Worm (Caenorhabditis elegans): ENCODE measurements around the gene mboa-2.

Gene mboa-2

DNA sequence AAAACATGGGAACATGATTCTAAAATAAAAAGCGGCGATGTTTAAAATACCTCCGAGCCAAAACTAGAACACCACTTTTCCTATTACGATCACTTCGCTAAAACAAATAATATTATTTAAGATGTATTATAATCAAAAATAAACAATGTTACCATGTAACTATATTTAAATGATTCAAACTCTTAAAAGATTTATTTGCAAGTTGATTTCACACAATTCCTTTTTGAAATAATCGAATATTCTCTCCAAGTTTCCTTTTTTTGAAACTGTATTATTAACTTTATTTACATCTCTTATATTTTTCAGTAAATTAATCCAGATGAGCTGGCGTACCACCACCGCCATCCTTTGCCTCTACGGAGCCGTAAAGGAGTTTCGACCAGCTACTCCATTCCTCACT, 18.9 kb upstream of the mboa-2 start, which contains the start of gene folt-1:
Gene folt-1, plus strand, starts transcription at position 301 of the 400 bp plus-strand sequence.
- TF ChIP-seq nhr-25 (tag; optimal IDR thresholded peaks at IDR 0.05) (no peak), ceh-82 (tag; optimal IDR thresholded peaks at IDR 0.05) (no peak), egl-27 (tag; optimal IDR thresholded peaks at IDR 0.05) (no peak), elt-3 (tag; optimal IDR thresholded peaks at IDR 0.05) (no peak), jun-1 (tag; optimal IDR thresholded peaks at IDR 0.05) (no peak), zag-1 (tag; optimal IDR thresholded peaks at IDR 0.05) (no peak), mdl-1 (tag; optimal IDR thresholded peaks at IDR 0.05) (no peak)

DNA sequence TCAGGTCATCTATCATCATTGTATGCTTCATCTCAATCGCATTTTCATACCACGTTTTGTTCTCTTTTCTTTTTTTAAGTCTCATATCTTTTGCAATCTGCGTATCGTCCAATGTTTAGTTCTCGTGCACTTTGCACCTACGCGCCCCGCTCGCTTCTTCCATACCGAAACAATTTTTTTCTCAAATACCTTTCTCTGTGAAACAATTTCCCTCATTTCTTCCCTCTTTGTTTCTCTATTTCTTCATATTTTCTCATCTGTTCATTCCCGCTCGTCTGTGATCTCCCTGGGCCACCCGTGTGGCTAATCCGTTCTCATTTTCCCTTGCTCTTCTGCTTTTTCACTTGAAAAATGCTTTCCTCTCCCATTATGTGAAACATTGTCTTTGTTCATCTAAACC, 18.0 kb upstream of the mboa-2 start:
- TF ChIP-seq nfya-1 (tag; optimal IDR thresholded peaks at IDR 0.05; ENCODE audit: insufficient read depth), result peak; percentile 26
- peak; percentile 62 for TF ChIP-seq pha-4 (tag; optimal IDR thresholded peaks at IDR 0.05)
- no peak for TF ChIP-seq ceh-82 (tag; optimal IDR thresholded peaks at IDR 0.05)
- peak; percentile 0 for TF ChIP-seq lin-15B (tag; optimal IDR thresholded peaks at IDR 0.05)
- peak; percentile 4 for TF ChIP-seq snpc-4 (tag; optimal IDR thresholded peaks at IDR 0.05)
- no peak for TF ChIP-seq daf-12 (tag; optimal IDR thresholded peaks at IDR 0.05)
- peak; percentile 40 for TF ChIP-seq elt-2 (tag; optimal IDR thresholded peaks at IDR 0.05)

DNA sequence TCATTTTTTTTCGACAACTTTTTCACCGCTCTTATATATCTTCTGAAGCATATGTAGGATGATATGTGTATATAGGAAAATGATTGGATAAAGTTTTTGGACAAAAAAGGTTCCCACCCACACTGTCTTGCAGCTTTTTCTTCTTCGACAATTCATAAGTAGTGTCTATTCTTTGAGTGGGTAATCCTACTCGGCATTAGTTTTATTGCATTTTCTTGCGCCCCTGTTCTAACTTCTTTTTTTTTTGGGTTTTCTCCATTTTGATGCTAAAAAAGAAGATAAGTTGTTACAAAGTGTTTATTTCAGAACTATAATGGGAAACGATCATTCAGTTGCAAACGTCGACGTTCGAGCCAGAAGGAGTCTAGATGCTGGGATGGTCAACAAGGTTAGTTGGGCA, 12.0 kb upstream of the mboa-2 start, which contains the start of gene glb-3:
Gene glb-3, plus strand, starts transcription at position 301 of the 400 bp plus-strand sequence.
- TF ChIP-seq unc-62 (GFP tag; optimal IDR thresholded peaks at IDR 0.05), result no peak
- no peak for TF ChIP-seq nfya-1 (tag; optimal IDR thresholded peaks at IDR 0.05; ENCODE audit: insufficient read depth)
- no peak for TF ChIP-seq jun-1 (tag; optimal IDR thresholded peaks at IDR 0.05)
- no peak for TF ChIP-seq snpc-4 (tag; optimal IDR thresholded peaks at IDR 0.05)
- TF ChIP-seq ZK546.5 (tag; optimal IDR thresholded peaks at IDR 0.05), result no peak

DNA sequence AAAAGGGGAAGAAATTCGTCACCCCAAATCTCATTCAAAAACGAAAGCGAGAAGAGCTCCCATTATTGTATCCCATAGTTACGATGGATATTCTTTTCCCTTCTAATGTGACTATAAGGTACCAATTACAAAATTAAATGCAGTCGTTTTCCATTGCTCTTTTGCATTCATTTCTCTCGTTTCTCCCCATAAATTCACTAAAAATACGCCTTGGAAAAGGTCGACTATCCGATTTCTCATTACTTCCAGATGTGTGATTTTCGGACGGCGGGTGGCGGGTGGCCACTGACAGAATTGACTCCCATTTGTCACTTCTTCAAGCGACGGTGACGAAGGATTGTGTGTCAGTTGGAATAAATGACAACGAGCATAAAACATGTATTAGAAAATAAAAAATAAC, 11.2 kb upstream of the mboa-2 start:
- TF ChIP-seq eor-1 (tag; optimal IDR thresholded peaks at IDR 0.05), result no peak
- no peak for TF ChIP-seq elt-2 (tag; optimal IDR thresholded peaks at IDR 0.05)
- no peak for TF ChIP-seq egl-5 (tag; optimal IDR thresholded peaks at IDR 0.05)
- no peak for TF ChIP-seq unc-39 (tag; optimal IDR thresholded peaks at IDR 0.05)
- no peak for TF ChIP-seq pha-4 (tag; optimal IDR thresholded peaks at IDR 0.05)
- no peak for TF ChIP-seq nhr-28 (tag; optimal IDR thresholded peaks at IDR 0.05)
- no peak for TF ChIP-seq ceh-28 (tag; optimal IDR thresholded peaks at IDR 0.05)
- no peak for TF ChIP-seq nhr-67 (tag; optimal IDR thresholded peaks at IDR 0.05)
- no peak for TF ChIP-seq nfya-1 (tag; optimal IDR thresholded peaks at IDR 0.05; ENCODE audit: insufficient read depth)
- no peak for TF ChIP-seq elt-1 (tag; optimal IDR thresholded peaks at IDR 0.05)
- TF ChIP-seq pqm-1 (tag; optimal IDR thresholded peaks at IDR 0.05), result no peak
- TF ChIP-seq ztf-11 (tag; optimal IDR thresholded peaks at IDR 0.05), result no peak
- no peak for TF ChIP-seq fkh-10 (GFP tag; optimal IDR thresholded peaks at IDR 0.05)
- TF ChIP-seq hmg-11 (tag; optimal IDR thresholded peaks at IDR 0.05), result no peak
- TF ChIP-seq mdl-1 (tag; optimal IDR thresholded peaks at IDR 0.05), result no peak
- no peak for TF ChIP-seq R02D3.7 (tag; optimal IDR thresholded peaks at IDR 0.05)
- no peak for TF ChIP-seq ama-1 (optimal IDR thresholded peaks at IDR 0.05)

- TF ChIP-seq ceh-9 (tag; optimal IDR thresholded peaks at IDR 0.05), result no peak
- no peak for TF ChIP-seq fkh-10 (GFP tag; optimal IDR thresholded peaks at IDR 0.05)
- no peak for TF ChIP-seq nhr-237 (tag; optimal IDR thresholded peaks at IDR 0.05)
- TF ChIP-seq ztf-11 (tag; optimal IDR thresholded peaks at IDR 0.05), result no peak
- no peak for TF ChIP-seq R02D3.7 (tag; optimal IDR thresholded peaks at IDR 0.05)
- TF ChIP-seq unc-39 (tag; optimal IDR thresholded peaks at IDR 0.05), result no peak
- no peak for TF ChIP-seq pha-4 (tag; optimal IDR thresholded peaks at IDR 0.05)
- TF ChIP-seq nhr-76 (tag; optimal IDR thresholded peaks at IDR 0.05), result no peak
- no peak for TF ChIP-seq ceh-16 (tag; optimal IDR thresholded peaks at IDR 0.05)
- TF ChIP-seq nhr-12 (tag; optimal IDR thresholded peaks at IDR 0.05), result no peak
Measured at ce11 chrV:11131801-11132200, 9.5 kb upstream of the mboa-2 start.

- no peak for TF ChIP-seq pqm-1 (tag; optimal IDR thresholded peaks at IDR 0.05)
- TF ChIP-seq nhr-23 (tag; optimal IDR thresholded peaks at IDR 0.05), result no peak
- TF ChIP-seq jun-1 (tag; optimal IDR thresholded peaks at IDR 0.05), result no peak
- no peak for TF ChIP-seq fkh-10 (GFP tag; optimal IDR thresholded peaks at IDR 0.05)
- no peak for TF ChIP-seq mml-1 (tag; optimal IDR thresholded peaks at IDR 0.05)
- no peak for TF ChIP-seq ama-1 (optimal IDR thresholded peaks at IDR 0.05)
- no peak for TF ChIP-seq nhr-76 (tag; optimal IDR thresholded peaks at IDR 0.05)
- no peak for TF ChIP-seq egl-27 (tag; optimal IDR thresholded peaks at IDR 0.05)
- no peak for TF ChIP-seq nhr-11 (tag; optimal IDR thresholded peaks at IDR 0.05)
- no peak for TF ChIP-seq ZK546.5 (tag; optimal IDR thresholded peaks at IDR 0.05)
- no peak for TF ChIP-seq unc-39 (tag; optimal IDR thresholded peaks at IDR 0.05)
- TF ChIP-seq tbx-2 (tag; optimal IDR thresholded peaks at IDR 0.05), result no peak
Measured at ce11 chrV:11127197-11127596, 4.9 kb upstream of the mboa-2 start, which contains the start of gene jmjd-5. Gene jmjd-5 (plus strand): TSS chrV:11127497.
